Worm (Caenorhabditis elegans) whole organism, L1 larva: ENCODE data around the gene srx-85.
A peak's percentile ranks its signal among the peaks of the same experiment; 100 is the strongest.

ENCODE experiments used
- C16A3.4 ChIP-seq: fragments of 150-350 bp; optimal IDR thresholded peaks from 2 replicates; lab custom pipeline; 2014; ENCODE audit warnings: missing biosample characterization, missing genetic modification characterization
- C34B4.2 ChIP-seq: sonication (generic microtip); optimal IDR thresholded peaks from 2 replicates; lab custom pipeline; 2017; ENCODE audit warnings: mild to moderate bottlenecking, missing genetic modification characterization, missing compliant biosample characterization
- aha-1 ChIP-seq: fragments of 150-350 bp; optimal IDR thresholded peaks from 2 replicates; lab custom pipeline; 2014; ENCODE audit warnings: missing biosample characterization, missing genetic modification characterization
- aly-2 ChIP-seq: fragments of 150-350 bp; optimal IDR thresholded peaks from 2 replicates; lab custom pipeline; 2014; ENCODE audit warnings: missing biosample characterization, missing genetic modification characterization
- blmp-1 ChIP-seq: fragments of 150-350 bp; optimal IDR thresholded peaks from 2 replicates; lab custom pipeline; 2014; ENCODE audit warnings: missing biosample characterization, missing genetic modification characterization
- ceh-8 ChIP-seq: fragments of 200-800 bp; sonication (Bioruptor generic); optimal IDR thresholded peaks from 2 replicates; lab custom pipeline; 2018; ENCODE audit warnings: mild to moderate bottlenecking, missing genetic modification characterization, moderate library complexity, missing compliant biosample characterization
- ceh-88 ChIP-seq: fragments of 200-800 bp; sonication (Bioruptor generic); IDR thresholded peaks from 2 replicates; pipeline ENCODE4 v1.3.6; 2022; ENCODE audit warnings: missing genetic modification characterization, missing compliant biosample characterization
- ces-1 ChIP-seq: fragments of 150-350 bp; optimal IDR thresholded peaks from 2 replicates; lab custom pipeline; 2014; ENCODE audit warnings: missing biosample characterization, missing genetic modification reagents, missing genetic modification characterization
- dpl-1 ChIP-seq, 3 experiments: fragments of 150-350 bp in 2 of 3; sonication (generic microtip) in 1 of 3; optimal IDR thresholded peaks; 2 replicates each; lab custom pipeline; 2014 to 2017; ENCODE audit warnings: missing biosample characterization in 3 of 3, missing genetic modification characterization in 3 of 3, missing genetic modification reagents in 3 of 3
- dsc-1 ChIP-seq: sonication (generic microtip); optimal IDR thresholded peaks from 2 replicates; lab custom pipeline; 2016; ENCODE audit warnings: mild to moderate bottlenecking, missing genetic modification characterization, missing compliant biosample characterization
- efl-1 ChIP-seq, 4 experiments: fragments of 150-350 bp; optimal IDR thresholded peaks in 3 of 4; peaks in 1 of 4; 1 replicate in 1 of 4; 2 replicates in 3 of 4; lab custom pipeline; 2014; ENCODE audit warnings: missing biosample characterization in 2 of 4, missing genetic modification characterization in 2 of 4, missing genetic modification reagents in 2 of 4
- elt-3 ChIP-seq, 6 experiments: fragments of 150-350 bp in 1 of 6; sonication (generic microtip); optimal IDR thresholded peaks; 2 replicates each; lab custom pipeline; 2017 to 2018; ENCODE audit warnings: missing biosample characterization in 6 of 6, missing genetic modification characterization in 6 of 6, inconsistent platforms in 1 of 6
- ets-5 ChIP-seq: fragments of 200-800 bp; sonication (Bioruptor generic); IDR thresholded peaks from 2 replicates; pipeline ENCODE4 v1.3.6; 2022; ENCODE audit warnings: missing genetic modification characterization, missing compliant biosample characterization
- fkh-4 ChIP-seq: sonication (generic microtip); optimal IDR thresholded peaks from 2 replicates; lab custom pipeline; 2016; ENCODE audit warnings: missing compliant biosample characterization, missing genetic modification characterization, borderline replicate concordance
- fkh-8 ChIP-seq: sonication (generic microtip); optimal IDR thresholded peaks from 2 replicates; lab custom pipeline; 2016; ENCODE audit warnings: mild to moderate bottlenecking, missing genetic modification characterization, missing compliant biosample characterization
- hlh-4 ChIP-seq: sonication (generic microtip); optimal IDR thresholded peaks from 2 replicates; lab custom pipeline; 2016; ENCODE audit warnings: mild to moderate bottlenecking, missing genetic modification characterization, missing compliant biosample characterization
- hpl-2 ChIP-seq: fragments of 150-350 bp; optimal IDR thresholded peaks from 2 replicates; lab custom pipeline; 2014; ENCODE audit warnings: missing biosample characterization, missing genetic modification reagents, missing genetic modification characterization
- lin-14 ChIP-seq: fragments of 200-800 bp; sonication (Bioruptor generic); optimal IDR thresholded peaks from 2 replicates; lab custom pipeline; 2018; ENCODE audit warnings: mild to moderate bottlenecking, missing genetic modification characterization, moderate library complexity, missing compliant biosample characterization
- lin-15B ChIP-seq: fragments of 150-350 bp; sonication (generic microtip); optimal IDR thresholded peaks from 3 replicates; lab custom pipeline; 2014; ENCODE audit warnings: missing biosample characterization, missing genetic modification characterization
- lsy-2 ChIP-seq, 2 experiments: fragments of 150-350 bp; optimal IDR thresholded peaks; 2 replicates each; lab custom pipeline; 2014; ENCODE audit warnings: missing biosample characterization in 2 of 2, missing genetic modification characterization in 2 of 2
- mdl-1 ChIP-seq, 2 experiments: fragments of 150-350 bp; optimal IDR thresholded peaks; 2 replicates each; lab custom pipeline; 2014 to 2017; ENCODE audit warnings: missing biosample characterization in 2 of 2, missing genetic modification characterization in 2 of 2, inconsistent platforms in 1 of 2
- mep-1 ChIP-seq: fragments of 150-350 bp; optimal IDR thresholded peaks from 2 replicates; lab custom pipeline; 2014; ENCODE audit warnings: missing biosample characterization, missing genetic modification characterization
- nhr-12 ChIP-seq: sonication (generic microtip); optimal IDR thresholded peaks from 2 replicates; lab custom pipeline; 2017; ENCODE audit warnings: missing biosample characterization, missing genetic modification characterization
- nhr-19 ChIP-seq: fragments of 200-800 bp; sonication (Bioruptor generic); conservative IDR thresholded peaks from 2 replicates; pipeline ENCODE4 v1.3.6; 2022; ENCODE audit warnings: missing genetic modification characterization, missing compliant biosample characterization
- nhr-20 ChIP-seq: sonication (generic microtip); optimal IDR thresholded peaks from 2 replicates; lab custom pipeline; 2016; ENCODE audit warnings: mild to moderate bottlenecking, missing genetic modification characterization, missing compliant biosample characterization
- nhr-71 ChIP-seq: sonication (generic microtip); optimal IDR thresholded peaks from 2 replicates; lab custom pipeline; 2016; ENCODE audit warnings: mild to moderate bottlenecking, missing genetic modification characterization, moderate library complexity, missing compliant biosample characterization
- nhr-76 ChIP-seq: sonication (generic microtip); optimal IDR thresholded peaks from 2 replicates; lab custom pipeline; 2017; ENCODE audit warnings: missing biosample characterization, missing genetic modification characterization
- nhr-84 ChIP-seq: sonication (generic microtip); optimal IDR thresholded peaks from 2 replicates; lab custom pipeline; 2017; ENCODE audit warnings: missing biosample characterization, missing genetic modification characterization
- nhr-85 ChIP-seq: sonication (generic microtip); peaks from one replicate; lab custom pipeline; 2016; ENCODE audit warnings: missing genetic modification characterization, inconsistent platforms, missing compliant biosample characterization
- pag-3 ChIP-seq: sonication (generic microtip); optimal IDR thresholded peaks from 2 replicates; lab custom pipeline; 2017; ENCODE audit warnings: missing genetic modification characterization, mild to moderate bottlenecking, missing compliant biosample characterization, antibody characterized with exemption, borderline replicate concordance; ENCODE audit not compliant: insufficient read depth
- pax-3 ChIP-seq: fragments of 200-800 bp; sonication (Bioruptor generic); optimal IDR thresholded peaks from 2 replicates; lab custom pipeline; 2018; ENCODE audit warnings: mild to moderate bottlenecking, missing genetic modification characterization, moderate library complexity, missing compliant biosample characterization
- pqm-1 ChIP-seq: sonication (generic microtip); optimal IDR thresholded peaks from 3 replicates; lab custom pipeline; 2017; ENCODE audit warnings: missing biosample characterization, missing genetic modification characterization
- rnt-1 ChIP-seq: sonication (generic microtip); optimal IDR thresholded peaks from 2 replicates; lab custom pipeline; 2016; ENCODE audit warnings: mild to moderate bottlenecking, missing genetic modification characterization, moderate library complexity, missing compliant biosample characterization
- skn-1 ChIP-seq: fragments of 150-350 bp; optimal IDR thresholded peaks from 2 replicates; lab custom pipeline; 2014; ENCODE audit warnings: missing biosample characterization, missing genetic modification characterization
- snpc-4 ChIP-seq: fragments of 150-350 bp; optimal IDR thresholded peaks from 2 replicates; lab custom pipeline; 2014; ENCODE audit warnings: missing biosample characterization, missing genetic modification characterization
- snu-23 ChIP-seq: sonication (generic microtip); optimal IDR thresholded peaks from 2 replicates; lab custom pipeline; 2016; ENCODE audit warnings: missing genetic modification characterization, missing compliant biosample characterization
- tbx-2 ChIP-seq: sonication (generic microtip); optimal IDR thresholded peaks from 2 replicates; lab custom pipeline; 2016; ENCODE audit warnings: missing genetic modification characterization, missing compliant biosample characterization
- tlp-1 ChIP-seq: fragments of 150-350 bp; optimal IDR thresholded peaks from 2 replicates; lab custom pipeline; 2014; ENCODE audit warnings: missing biosample characterization, missing genetic modification characterization
- unc-130 ChIP-seq: fragments of 150-350 bp; optimal IDR thresholded peaks from 2 replicates; lab custom pipeline; 2017; ENCODE audit warnings: missing biosample characterization, missing genetic modification characterization, inconsistent platforms
- unc-98 ChIP-seq: fragments of 200-800 bp; sonication (Bioruptor generic); IDR thresholded peaks from 2 replicates; pipeline ENCODE4 v1.3.6; 2022; ENCODE audit warnings: missing genetic modification characterization, missing compliant biosample characterization
- vab-15 ChIP-seq: sonication (generic microtip); optimal IDR thresholded peaks from 2 replicates; lab custom pipeline; 2017; ENCODE audit warnings: missing genotype, mild to moderate bottlenecking, missing genetic modification characterization, missing compliant biosample characterization
- xbp-1 ChIP-seq: sonication (generic microtip); optimal IDR thresholded peaks from 2 replicates; lab custom pipeline; 2016; ENCODE audit warnings: missing genetic modification characterization, missing compliant biosample characterization
- zag-1 ChIP-seq: fragments of 150-350 bp; optimal IDR thresholded peaks from 2 replicates; lab custom pipeline; 2014; ENCODE audit warnings: missing biosample characterization, missing genetic modification characterization
- zip-4 ChIP-seq: fragments of 200-800 bp; sonication (Bioruptor generic); optimal IDR thresholded peaks from 2 replicates; lab custom pipeline; 2018; ENCODE audit warnings: mild to moderate bottlenecking, missing genetic modification characterization, moderate library complexity, missing compliant biosample characterization

Gene srx-85

ce11 chrV:11506347-11506746 lies 46.1 kb upstream of the srx-85 start:
- no peak for TF ChIP-seq dpl-1 (GFP tag; optimal IDR thresholded peaks at IDR 0.05; lab: Kevin White, UChicago)
- TF ChIP-seq unc-130 (tag; lab: Kevin White, UChicago), result peak; percentile 27
- TF ChIP-seq hpl-2, result no peak
- TF ChIP-seq efl-1 (optimal IDR thresholded peaks at IDR 0.05; lab: Kevin White, UChicago), result peak in 1 of 2 experiments; percentile 18
- no peak for TF ChIP-seq efl-1 (GFP tag; optimal IDR thresholded peaks at IDR 0.05 in 1 of 2; lab: Kevin White, UChicago)
- no peak for TF ChIP-seq ets-5
- no peak for TF ChIP-seq C34B4.2 (tag; lab: Kevin White, UChicago)
- TF ChIP-seq zag-1 (tag; lab: Kevin White, UChicago), result no peak
- peak; percentile 72 for TF ChIP-seq nhr-71 (tag; lab: Kevin White, UChicago)
- peak; percentile 88 for TF ChIP-seq lin-14 (GFP tag; lab: Kevin White, UChicago)
- peak; percentile 33 for TF ChIP-seq nhr-20 (tag; lab: Kevin White, UChicago)
- peak; percentile 61 for TF ChIP-seq rnt-1 (tag; lab: Kevin White, UChicago)
- peak; percentile 30 to 56 for TF ChIP-seq lsy-2 (tag; optimal IDR thresholded peaks at IDR 0.05; lab: Kevin White, UChicago)
- peak; percentile 43 for TF ChIP-seq mep-1 (tag; lab: Kevin White, UChicago)
- no peak for TF ChIP-seq nhr-76 (tag; lab: Kevin White, UChicago)
- TF ChIP-seq mdl-1 (tag; optimal IDR thresholded peaks at IDR 0.05; lab: Kevin White, UChicago), result no peak
- TF ChIP-seq aha-1 (tag; lab: Kevin White, UChicago), result no peak
- TF ChIP-seq pqm-1 (tag; lab: Kevin White, UChicago), result no peak
- TF ChIP-seq fkh-4 (tag; lab: Kevin White, UChicago), result peak; percentile 85
- TF ChIP-seq aly-2 (tag; lab: Kevin White, UChicago), result no peak
- peak; percentile 48 for TF ChIP-seq nhr-19 (GFP tag; lab: Robert Waterston, UW)
- no peak for TF ChIP-seq zip-4
- TF ChIP-seq dsc-1 (tag; lab: Kevin White, UChicago), result peak; percentile 98
- no peak for TF ChIP-seq nhr-12 (tag; lab: Kevin White, UChicago)
- no peak for TF ChIP-seq xbp-1 (tag; lab: Kevin White, UChicago)
- TF ChIP-seq pax-3 (tag; lab: Kevin White, UChicago), result no peak
- TF ChIP-seq snu-23 (GFP tag; lab: Kevin White, UChicago), result peak; percentile 40

- TF ChIP-seq tbx-2 (tag; lab: Kevin White, UChicago) (no peak), mep-1 (tag; lab: Kevin White, UChicago) (no peak), nhr-12 (tag; lab: Kevin White, UChicago) (no peak), skn-1 (tag; lab: Kevin White, UChicago) (peak; percentile 21), ceh-88 (GFP tag; lab: Robert Waterston, UW) (no peak), fkh-8 (no peak), unc-98 (no peak), C16A3.4 (tag; lab: Kevin White, UChicago) (no peak), aha-1 (tag; lab: Kevin White, UChicago) (no peak), pag-3 (tag; lab: Kevin White, UChicago) (peak; percentile 57), efl-1 (optimal IDR thresholded peaks at IDR 0.05; lab: Kevin White, UChicago) (no peak), efl-1 (GFP tag; optimal IDR thresholded peaks at IDR 0.05 in 1 of 2; lab: Kevin White, UChicago) (peak in 1 of 2 experiments; percentile 70), snu-23 (GFP tag; lab: Kevin White, UChicago) (peak; percentile 5), ces-1 (GFP tag; lab: Kevin White, UChicago) (no peak), lin-14 (GFP tag; lab: Kevin White, UChicago) (peak; percentile 55), vab-15 (no peak), nhr-19 (GFP tag; lab: Robert Waterston, UW) (no peak), elt-3 (tag; optimal IDR thresholded peaks at IDR 0.05; lab: Kevin White, UChicago) (peak in 3 of 6 experiments; percentile 6 to 62 (median 62)), pqm-1 (tag; lab: Kevin White, UChicago) (no peak), dsc-1 (tag; lab: Kevin White, UChicago) (no peak), nhr-20 (tag; lab: Kevin White, UChicago) (peak; percentile 7), nhr-85 (tag; lab: Kevin White, UChicago) (peak; percentile 77), tlp-1 (no peak), lin-15B (tag; lab: Kevin White, UChicago) (no peak), ceh-8 (no peak), hlh-4 (no peak), pax-3 (tag; lab: Kevin White, UChicago) (no peak), nhr-84 (tag; lab: Kevin White, UChicago) (no peak), ets-5 (no peak), blmp-1 (tag; lab: Kevin White, UChicago) (peak; percentile 62), snpc-4 (no peak)
- TF ChIP-seq, all 84 proteins: peak for 9
Observed at ce11 chrV:11508773-11509172, 43.7 kb upstream of the srx-85 start, which contains the start of gene ttll-5. ttll-5 (plus strand) TSS chrV:11509060.
